Fruit fly (Drosophila melanogaster) whole organism, embryonic: ENCODE results near the gene Tim13.

ENCODE experiments used
- Asciz ChIP-seq: fragments of 200-800 bp; sonication (Bioruptor generic); optimal IDR thresholded peaks from 2 replicates; lab custom pipeline; 2017; ENCODE audit warnings: missing biosample characterization, mild to moderate bottlenecking, missing genetic modification characterization, missing genetic modification reagents
- CG12299 ChIP-seq: fragments of 200-800 bp; sonication (Bioruptor generic); optimal IDR thresholded peaks from 2 replicates; lab custom pipeline; 2018; ENCODE audit warnings: missing biosample characterization, mild to moderate bottlenecking, missing genetic modification characterization
- CG2129 ChIP-seq: fragments of 200-800 bp; sonication (Bioruptor generic); IDR thresholded peaks from 2 replicates; pipeline ENCODE4 v1.3.6; 2022; ENCODE audit warnings: missing biosample characterization, missing genetic modification characterization; ENCODE audit not compliant: partially characterized antibody
- CG3065 ChIP-seq: fragments of 200-800 bp; sonication (Bioruptor generic); optimal IDR thresholded peaks from 2 replicates; lab custom pipeline; 2016; ENCODE audit warnings: missing biosample characterization, missing genetic modification characterization
- CG3163 ChIP-seq: fragments of 200-800 bp; sonication (Bioruptor generic); optimal IDR thresholded peaks from 3 replicates; lab custom pipeline; 2016; ENCODE audit warnings: missing biosample characterization, missing genetic modification characterization
- CG3838 ChIP-seq: fragments of 200-800 bp; sonication (Bioruptor generic); optimal IDR thresholded peaks from 3 replicates; lab custom pipeline; 2016; ENCODE audit warnings: missing biosample characterization, missing genetic modification characterization
- CG3847 ChIP-seq: fragments of 200-800 bp; sonication (Bioruptor generic); IDR thresholded peaks from 2 replicates; pipeline ENCODE4 v1.3.6; 2022; ENCODE audit warnings: missing biosample characterization, missing genetic modification characterization
- CG4360 ChIP-seq: fragments of 200-800 bp; sonication (Bioruptor generic); IDR thresholded peaks from 2 replicates; pipeline ENCODE4 v1.3.6; 2022; ENCODE audit warnings: missing biosample characterization, missing genetic modification characterization
- CG5953 ChIP-seq: fragments of 200-800 bp; sonication (Bioruptor generic); IDR thresholded peaks from 2 replicates; pipeline ENCODE4 v1.3.6; 2022; ENCODE audit warnings: missing biosample characterization, missing genetic modification characterization
- CG7745 ChIP-seq: fragments of 200-800 bp; sonication (Bioruptor generic); optimal IDR thresholded peaks from 2 replicates; lab custom pipeline; 2018; ENCODE audit warnings: missing biosample characterization, mild to moderate bottlenecking, missing genetic modification characterization, moderate library complexity
- CG8281 ChIP-seq: fragments of 200-800 bp; sonication (Bioruptor generic); optimal IDR thresholded peaks from 2 replicates; lab custom pipeline; 2018; ENCODE audit warnings: missing biosample characterization, mild to moderate bottlenecking, missing genetic modification characterization, moderate library complexity
- Fer2 ChIP-seq: fragments of 200-800 bp; sonication (Bioruptor generic); optimal IDR thresholded peaks from 2 replicates; lab custom pipeline; 2018; ENCODE audit warnings: missing biosample characterization, mild to moderate bottlenecking, missing genetic modification characterization, moderate library complexity
- Hr3 ChIP-seq: fragments of 200-800 bp; sonication (Bioruptor generic); optimal IDR thresholded peaks from 3 replicates; lab custom pipeline; 2016; ENCODE audit warnings: missing biosample characterization, missing genetic modification characterization
- Meics ChIP-seq: fragments of 200-800 bp; sonication (Bioruptor generic); optimal IDR thresholded peaks from 2 replicates; lab custom pipeline; 2017; ENCODE audit warnings: missing biosample characterization, mild to moderate bottlenecking, missing genetic modification characterization
- NC2α ChIP-seq: fragments of 200-800 bp; sonication (Bioruptor generic); optimal IDR thresholded peaks from 2 replicates; lab custom pipeline; 2016; ENCODE audit warnings: missing biosample characterization, missing genetic modification characterization
- NC2β ChIP-seq: fragments of 200-800 bp; sonication (Bioruptor generic); optimal IDR thresholded peaks from 2 replicates; lab custom pipeline; 2016; ENCODE audit warnings: missing biosample characterization, missing genetic modification characterization
- Six4 ChIP-seq: fragments of 200-800 bp; sonication (Bioruptor generic); optimal IDR thresholded peaks from 2 replicates; lab custom pipeline; 2016; ENCODE audit warnings: missing biosample characterization, missing genetic modification characterization
- Usf ChIP-seq: fragments of 200-800 bp; sonication (Bioruptor generic); optimal IDR thresholded peaks from 2 replicates; lab custom pipeline; 2017; ENCODE audit warnings: missing genotype, missing biosample characterization, missing genetic modification characterization
- Vsx1 ChIP-seq: fragments of 200-800 bp; sonication (Bioruptor generic); optimal IDR thresholded peaks from 2 replicates; lab custom pipeline; 2017; ENCODE audit warnings: missing biosample characterization, mild to moderate bottlenecking, missing genetic modification characterization, missing genetic modification reagents
- Xbp1 ChIP-seq: fragments of 200-800 bp; sonication (Bioruptor generic); optimal IDR thresholded peaks from 3 replicates; lab custom pipeline; 2016; ENCODE audit warnings: missing biosample characterization, mild to moderate bottlenecking, missing genetic modification characterization
- al ChIP-seq: fragments of 200-800 bp; sonication (Bioruptor generic); IDR thresholded peaks from 2 replicates; pipeline ENCODE4 v1.3.6; 2022; ENCODE audit warnings: missing biosample characterization, missing genetic modification characterization
- bcd ChIP-seq: fragments of 200-800 bp; sonication (Bioruptor generic); optimal IDR thresholded peaks from 2 replicates; lab custom pipeline; 2017; ENCODE audit warnings: missing biosample characterization, mild to moderate bottlenecking, missing genetic modification characterization
- cato ChIP-seq: fragments of 200-800 bp; sonication (Bioruptor generic); optimal IDR thresholded peaks from 2 replicates; lab custom pipeline; 2016; ENCODE audit warnings: missing biosample characterization, missing genetic modification characterization, borderline replicate concordance
- chif ChIP-seq, 2 experiments: fragments of 200-800 bp; sonication (Bioruptor generic); optimal IDR thresholded peaks; 3 replicates each; lab custom pipeline; 2016; ENCODE audit warnings: missing biosample characterization in 2 of 2, missing genetic modification characterization in 2 of 2
- ci ChIP-seq: fragments of 200-800 bp; sonication (Bioruptor generic); IDR thresholded peaks from 3 replicates; pipeline ENCODE4 v1.3.6; 2022; ENCODE audit warnings: missing biosample characterization, missing genetic modification characterization
- croc ChIP-seq: fragments of 200-800 bp; sonication (Bioruptor generic); conservative IDR thresholded peaks from 3 replicates; pipeline ENCODE4 v1.3.6; 2022; ENCODE audit warnings: missing biosample characterization, missing genetic modification characterization
- her ChIP-seq: fragments of 200-800 bp; sonication (Bioruptor generic); optimal IDR thresholded peaks from 2 replicates; lab custom pipeline; 2016; ENCODE audit warnings: missing biosample characterization, missing genetic modification characterization
- kah ChIP-seq: fragments of 200-800 bp; sonication (Bioruptor generic); optimal IDR thresholded peaks from 2 replicates; lab custom pipeline; 2018; ENCODE audit warnings: missing biosample characterization, mild to moderate bottlenecking, missing genetic modification characterization
- kni ChIP-seq: fragments of 200-800 bp; sonication (Bioruptor generic); optimal IDR thresholded peaks from 3 replicates; lab custom pipeline; 2017; ENCODE audit warnings: mild to moderate bottlenecking, missing biosample characterization, missing genetic modification reagents, missing genetic modification characterization
- maf-S ChIP-seq: fragments of 200-800 bp; sonication (Bioruptor generic); optimal IDR thresholded peaks from 2 replicates; lab custom pipeline; 2016; ENCODE audit warnings: missing biosample characterization, missing genetic modification characterization
- mam ChIP-seq: fragments of 200-800 bp; sonication (Bioruptor generic); optimal IDR thresholded peaks from 3 replicates; lab custom pipeline; 2016; ENCODE audit warnings: missing biosample characterization, missing genetic modification characterization
- mirr ChIP-seq: fragments of 200-800 bp; sonication (Bioruptor generic); optimal IDR thresholded peaks from 3 replicates; lab custom pipeline; 2018; ENCODE audit warnings: missing biosample characterization, mild to moderate bottlenecking, missing genetic modification characterization
- pan ChIP-seq, 4 experiments: fragments of >200 bp in 3 of 4; fragments of 200-800 bp in 1 of 4; sonication (Bioruptor generic) in 1 of 4; optimal IDR thresholded peaks in 3 of 4; IDR thresholded peaks in 1 of 4; 2 replicates each; pipeline versions ENCODE4 v1.3.6 to Lab custom; 2017 to 2022; ENCODE audit warnings: missing biosample characterization in 2 of 4, missing genetic modification characterization in 2 of 4, mixed read lengths in 1 of 4
- pb ChIP-seq: fragments of 200-800 bp; sonication (Bioruptor generic); optimal IDR thresholded peaks from 3 replicates; lab custom pipeline; 2016; ENCODE audit warnings: missing biosample characterization, missing genetic modification characterization
- prd ChIP-seq, 3 experiments: fragments of >200 bp in 2 of 3; fragments of 200-800 bp in 1 of 3; sonication (Bioruptor generic) in 1 of 3; optimal IDR thresholded peaks in 2 of 3; IDR thresholded peaks in 1 of 3; 2 replicates in 2 of 3; 3 replicates in 1 of 3; pipeline versions ENCODE4 v1.3.6 to Lab custom; 2017 to 2022; ENCODE audit warnings: missing biosample characterization in 1 of 3, missing genetic modification characterization in 1 of 3
- ranshi ChIP-seq: fragments of 200-800 bp; sonication (Bioruptor generic); IDR thresholded peaks from 2 replicates; pipeline ENCODE4 v1.3.6; 2022; ENCODE audit warnings: missing biosample characterization, missing genetic modification characterization
- row ChIP-seq: fragments of 200-800 bp; sonication (Bioruptor generic); IDR thresholded peaks from 3 replicates; pipeline ENCODE4 v1.3.6; 2022; ENCODE audit warnings: missing biosample characterization, missing genetic modification characterization
- sc ChIP-seq, 3 experiments: fragments of >200 bp in 2 of 3; fragments of 200-800 bp in 1 of 3; sonication (Bioruptor generic) in 1 of 3; optimal IDR thresholded peaks; 2 replicates in 2 of 3; 3 replicates in 1 of 3; lab custom pipeline; 2017; ENCODE audit warnings: mild to moderate bottlenecking in 1 of 3, missing biosample characterization in 1 of 3, missing genetic modification characterization in 1 of 3, missing genetic modification reagents in 1 of 3
- schlank ChIP-seq: fragments of 200-800 bp; sonication (Bioruptor generic); optimal IDR thresholded peaks from 2 replicates; lab custom pipeline; 2018; ENCODE audit warnings: missing biosample characterization, mild to moderate bottlenecking, missing genetic modification characterization
- sd ChIP-seq: fragments of 200-800 bp; sonication (Bioruptor generic); optimal IDR thresholded peaks from 3 replicates; lab custom pipeline; 2018; ENCODE audit warnings: missing biosample characterization, mild to moderate bottlenecking, missing genetic modification characterization, moderate library complexity
- sisA ChIP-seq: fragments of 200-800 bp; sonication (Bioruptor generic); IDR thresholded peaks from 2 replicates; pipeline ENCODE4 v1.3.6; 2022; ENCODE audit warnings: missing biosample characterization, missing genetic modification characterization
- slou ChIP-seq: fragments of 200-800 bp; sonication (Bioruptor generic); optimal IDR thresholded peaks from 3 replicates; lab custom pipeline; 2016; ENCODE audit warnings: missing biosample characterization, missing genetic modification characterization
- sqz ChIP-seq: fragments of 200-800 bp; sonication (Bioruptor generic); optimal IDR thresholded peaks from 3 replicates; lab custom pipeline; 2018; ENCODE audit warnings: missing biosample characterization, mild to moderate bottlenecking, missing genetic modification characterization
- tna ChIP-seq: fragments of 200-800 bp; sonication (Bioruptor generic); IDR thresholded peaks from 2 replicates; pipeline ENCODE4 v1.3.6; 2022; ENCODE audit warnings: missing biosample characterization, missing genetic modification characterization; ENCODE audit not compliant: partially characterized antibody
- tup ChIP-seq: fragments of 200-800 bp; sonication (Bioruptor generic); optimal IDR thresholded peaks from 2 replicates; lab custom pipeline; 2016; ENCODE audit warnings: missing biosample characterization, mild to moderate bottlenecking, missing genetic modification characterization, moderate library complexity
- zfh2 ChIP-seq: fragments of 200-800 bp; sonication (Bioruptor generic); optimal IDR thresholded peaks from 2 replicates; lab custom pipeline; 2016; ENCODE audit warnings: missing biosample characterization, missing genetic modification characterization

Gene Tim13

DNA sequence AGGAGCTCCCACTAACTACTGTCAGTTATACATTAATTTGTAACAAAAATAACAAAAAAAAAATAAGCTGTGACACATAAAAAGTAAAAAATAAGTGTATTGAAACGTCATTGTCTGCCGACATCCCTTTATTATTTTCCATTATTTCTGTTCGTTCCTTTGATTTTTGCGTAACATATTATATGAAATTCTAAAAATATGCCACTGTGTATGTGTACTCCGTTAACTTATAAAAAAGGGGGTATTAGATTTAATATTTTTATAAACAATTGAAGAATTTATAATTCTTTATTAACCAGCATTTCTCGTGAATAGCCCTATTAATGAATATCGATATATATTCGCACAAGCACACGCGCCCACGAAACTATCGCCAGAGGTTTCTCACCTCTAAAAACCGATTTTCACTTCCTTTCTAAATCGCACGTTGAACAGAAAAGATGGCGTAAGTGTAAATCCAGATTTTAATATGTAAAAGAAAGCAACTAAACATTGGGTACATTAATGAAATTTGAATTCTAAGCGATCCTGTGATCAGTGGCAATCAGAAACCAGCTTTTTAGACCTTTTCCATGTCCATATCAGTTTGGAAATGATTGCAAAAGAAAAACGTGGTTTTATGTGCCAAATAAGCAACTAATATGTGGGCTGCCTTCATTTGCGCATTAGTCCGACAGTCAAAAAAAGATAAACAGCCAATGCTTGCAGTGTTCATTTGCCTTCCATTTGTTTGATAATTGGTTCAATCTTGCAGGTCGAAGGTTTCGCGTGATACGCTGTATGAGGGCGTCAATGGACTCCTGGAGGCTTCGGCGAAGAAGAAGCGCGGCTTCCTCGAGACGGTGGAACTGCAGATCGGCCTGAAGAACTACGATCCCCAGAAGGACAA lies 48.4 kb upstream of the Tim13 start, which contains the start of gene RpL10Ab (continued):
- TF ChIP-seq sqz (GFP tag; lab: Kevin White, UChicago), result peak; percentile 28
- peak in 1 of 2 experiments; percentile 17 for TF ChIP-seq chif (GFP tag; optimal IDR thresholded peaks at IDR 0.05; lab: Kevin White, UChicago)
- TF ChIP-seq Xbp1 (GFP tag; lab: Kevin White, UChicago), result peak; percentile 57
- TF ChIP-seq her (GFP tag; lab: Kevin White, UChicago), result peak; percentile 54
- no peak for TF ChIP-seq tup (GFP tag; lab: Kevin White, UChicago)
- TF ChIP-seq Usf (GFP tag; lab: Kevin White, UChicago), result peak; percentile 48
- peak; percentile 70 for TF ChIP-seq Hr3
- TF ChIP-seq Six4, result peak; percentile 20
- peak; percentile 46 for TF ChIP-seq maf-S
- peak; percentile 2 for TF ChIP-seq CG12299
- no peak for TF ChIP-seq CG7745 (tag; lab: Kevin White, UChicago)
- TF ChIP-seq kah (GFP tag; lab: Kevin White, UChicago), result peak; percentile 13
- TF ChIP-seq kni, result peak; percentile 28
- TF ChIP-seq ranshi (GFP tag; lab: Robert Waterston, UW), result peak; percentile 74; the same call in 1 of the 2 replicates
- TF ChIP-seq NC2β (GFP tag; lab: Kevin White, UChicago), result peak; percentile 57
- TF ChIP-seq pan (optimal IDR thresholded peaks at IDR 0.05; lab: Kevin White, UChicago), result no peak
- peak in 1 of 2 experiments; percentile 64 for TF ChIP-seq pan (GFP tag; optimal IDR thresholded peaks at IDR 0.05 in 1 of 2, IDR thresholded peaks at IDR 0.05 in 1 of 2)
- peak; percentile 66 for TF ChIP-seq CG2129 (GFP tag; lab: Robert Waterston, UW)
- peak; percentile 57 for TF ChIP-seq mirr (GFP tag; lab: Kevin White, UChicago)
- peak; percentile 7 for TF ChIP-seq Fer2 (tag; lab: Kevin White, UChicago)
- no peak for TF ChIP-seq CG4360 (GFP tag; lab: Robert Waterston, UW)
- peak; percentile 66; the same call in 1 of the 2 replicates for TF ChIP-seq CG5953 (GFP tag; lab: Robert Waterston, UW)
- TF ChIP-seq croc, result peak; percentile 53; the same call in 2 of the 3 replicates
- peak; percentile 27 for TF ChIP-seq Asciz (GFP tag; lab: Kevin White, UChicago)
- TF ChIP-seq bcd (GFP tag; lab: Kevin White, UChicago), result peak; percentile 69
- TF ChIP-seq ci (GFP tag; lab: Robert Waterston, UW), result peak; percentile 92
- TF ChIP-seq row (GFP tag; lab: Robert Waterston, UW), result peak; percentile 84
- TF ChIP-seq slou, result peak; percentile 34
- TF ChIP-seq CG3163 (GFP tag; lab: Kevin White, UChicago), result peak; percentile 2
- TF ChIP-seq schlank (tag; lab: Kevin White, UChicago), result peak; percentile 68
- TF ChIP-seq al (GFP tag; lab: Robert Waterston, UW), result peak; percentile 47
- peak; percentile 67 for TF ChIP-seq Meics (GFP tag; lab: Kevin White, UChicago)
- TF ChIP-seq CG3065 (GFP tag; lab: Kevin White, UChicago), result no peak
- TF ChIP-seq prd (optimal IDR thresholded peaks at IDR 0.05; lab: Kevin White, UChicago), result no peak
- TF ChIP-seq prd (GFP tag; IDR thresholded peaks at IDR 0.05; lab: Robert Waterston, UW), result peak; percentile 78; the same call in 2 of the 3 replicates
- peak; percentile 15 for TF ChIP-seq cato (GFP tag; lab: Kevin White, UChicago)
- TF ChIP-seq sd (tag; lab: Kevin White, UChicago), result no peak
- no peak for TF ChIP-seq CG3838 (GFP tag; lab: Kevin White, UChicago)
- TF ChIP-seq sc (optimal IDR thresholded peaks at IDR 0.05; lab: Kevin White, UChicago), result no peak
- TF ChIP-seq sc (GFP tag; optimal IDR thresholded peaks at IDR 0.05; lab: Kevin White, UChicago), result no peak
- no peak for TF ChIP-seq CG8281 (tag; lab: Kevin White, UChicago)
- TF ChIP-seq mam (GFP tag; lab: Kevin White, UChicago), result peak; percentile 39
- TF ChIP-seq pb (GFP tag; lab: Kevin White, UChicago), result peak; percentile 53
- peak; percentile 72 for TF ChIP-seq sisA (GFP tag; lab: Robert Waterston, UW)
- peak; percentile 68 for TF ChIP-seq zfh2 (GFP tag; lab: Kevin White, UChicago)
- peak; percentile 72 for TF ChIP-seq tna
- TF ChIP-seq CG3847 (GFP tag; lab: Robert Waterston, UW), result peak; percentile 45
- peak; percentile 80 for TF ChIP-seq Vsx1 (GFP tag; lab: Kevin White, UChicago)
- TF ChIP-seq NC2α (GFP tag; lab: Kevin White, UChicago), result no peak
